Fruit fly (Drosophila melanogaster): ENCODE measurements around the gene naz.

The naz gene

DNA sequence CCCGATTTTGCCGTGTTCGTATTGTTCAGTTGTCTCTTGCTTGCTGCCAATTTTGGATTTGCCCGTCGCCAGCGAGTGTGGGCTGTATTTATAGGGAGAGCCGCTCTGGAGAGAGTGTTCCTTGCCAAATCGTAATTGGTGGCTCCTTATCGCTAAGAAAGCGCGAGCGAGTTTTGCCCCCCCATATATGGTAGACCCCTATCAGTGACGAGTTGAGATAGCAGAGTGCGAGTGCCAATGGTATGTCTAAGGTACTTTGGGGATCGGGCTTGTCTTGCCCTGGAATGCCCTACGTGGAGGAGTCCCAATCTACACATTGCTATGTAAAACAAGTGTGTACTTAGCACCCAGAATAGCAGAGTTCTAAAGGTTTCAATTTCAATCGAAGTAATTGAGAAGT lies 49.2 kb downstream of the naz start, which contains the start of gene CG7142 (continued):
- TF ChIP-seq CG18476 (GFP tag; optimal IDR thresholded peaks at IDR 0.05) (no peak), dmrt11E (tag; optimal IDR thresholded peaks at IDR 0.05) (no peak), kay (GFP tag; optimal IDR thresholded peaks at IDR 0.05) (no peak), CG13424 (tag; optimal IDR thresholded peaks at IDR 0.05) (no peak), CG3838 (GFP tag; optimal IDR thresholded peaks at IDR 0.05) (no peak), nmo (GFP tag; optimal IDR thresholded peaks at IDR 0.05) (no peak), row (GFP tag; IDR thresholded peaks at IDR 0.05) (no peak), chif (GFP tag; optimal IDR thresholded peaks at IDR 0.05) (no peak), CG13894 (tag; optimal IDR thresholded peaks at IDR 0.05) (no peak), CG5953 (GFP tag; IDR thresholded peaks at IDR 0.05) (0 out of 2 replicates have a peak, but pooled peaks have one; percentile 5), Dbx (GFP tag; IDR thresholded peaks at IDR 0.05) (no peak), dimm (GFP tag; IDR thresholded peaks at IDR 0.05) (no peak), Doc3 (GFP tag; IDR thresholded peaks at IDR 0.05; ENCODE audit: partially characterized antibody) (no peak), grn (GFP tag; optimal IDR thresholded peaks at IDR 0.05) (peak; percentile 14), CG2120 (GFP tag; optimal IDR thresholded peaks at IDR 0.05) (peak; percentile 45), CG16779 (GFP tag; IDR thresholded peaks at IDR 0.05) (no peak), trem (tag; optimal IDR thresholded peaks at IDR 0.05) (no peak), Med (GFP tag) (peak; percentile 63), Six4 (GFP tag; optimal IDR thresholded peaks at IDR 0.05) (no peak), E2f2 (GFP tag; IDR thresholded peaks at IDR 0.05) (no peak), Fer3 (tag; optimal IDR thresholded peaks at IDR 0.05) (no peak), CG17612 (GFP tag; IDR thresholded peaks at IDR 0.05) (no peak), CG15479 (GFP tag; optimal IDR thresholded peaks at IDR 0.05) (no peak), sr (GFP tag; IDR thresholded peaks at IDR 0.05) (no peak), CG2202 (tag; optimal IDR thresholded peaks at IDR 0.05) (no peak), CG4404 (GFP tag; IDR thresholded peaks at IDR 0.05) (no peak), rib (GFP tag; IDR thresholded peaks at IDR 0.05) (no peak), sd (tag; optimal IDR thresholded peaks at IDR 0.05) (peak; percentile 55), CG6854 (GFP tag; optimal IDR thresholded peaks at IDR 0.05) (no peak), HmgZ (tag; optimal IDR thresholded peaks at IDR 0.05) (no peak), CG18262 (tag; optimal IDR thresholded peaks at IDR 0.05) (no peak), ewg (GFP tag; optimal IDR thresholded peaks at IDR 0.05) (no peak), lab (GFP tag; optimal IDR thresholded peaks at IDR 0.05) (peak; percentile 5), Atf-2 (GFP tag; optimal IDR thresholded peaks at IDR 0.05) (no peak), pita (GFP tag; optimal IDR thresholded peaks at IDR 0.05) (no peak), run (tag; optimal IDR thresholded peaks at IDR 0.05) (no peak), Dfd (GFP tag; optimal IDR thresholded peaks at IDR 0.05) (no peak), ken (GFP tag; IDR thresholded peaks at IDR 0.05) (no peak), CG8478 (optimal IDR thresholded peaks at IDR 0.05) (no peak), CG11085 (GFP tag; IDR thresholded peaks at IDR 0.05) (no peak), ranshi (GFP tag; IDR thresholded peaks at IDR 0.05) (no peak), cwo (GFP tag; optimal IDR thresholded peaks at IDR 0.05) (peak; percentile 18), HHEX (GFP tag; optimal IDR thresholded peaks at IDR 0.05) (no peak), vvl (GFP tag; IDR thresholded peaks at IDR 0.05) (no peak), YL-1 (GFP tag; optimal IDR thresholded peaks at IDR 0.05) (no peak), Drgx (GFP tag; IDR thresholded peaks at IDR 0.05) (no peak), CG14965 (GFP tag; optimal IDR thresholded peaks at IDR 0.05; ENCODE audit: borderline replicate concordance) (no peak), dmrt99B (tag; optimal IDR thresholded peaks at IDR 0.05) (no peak), CG10366 (GFP tag; IDR thresholded peaks at IDR 0.05) (no peak), Bteb2 (GFP tag; optimal IDR thresholded peaks at IDR 0.05) (no peak), CoRest (tag; optimal IDR thresholded peaks at IDR 0.05) (no peak), mirr (GFP tag; optimal IDR thresholded peaks at IDR 0.05) (peak; percentile 31), CG6654 (GFP tag; optimal IDR thresholded peaks at IDR 0.05) (no peak)

All from whole organism, embryonic.